Fruit fly (Drosophila melanogaster): ENCODE data around the gene CG5172.

CG5172 gene

dm6 chrX:17209897-17210296 lies 11.3 kb upstream of the CG5172 start, which contains the start of gene CG12995:
Gene CG12995 (minus strand): TSS chrX:17209997.
- TF ChIP-seq CG10348 (GFP tag; IDR thresholded peaks at IDR 0.05) (no peak), D1 (tag; optimal IDR thresholded peaks at IDR 0.05) (no peak), CG9948 (tag; optimal IDR thresholded peaks at IDR 0.05) (no peak), CG34367 (tag; optimal IDR thresholded peaks at IDR 0.05) (no peak), Snoo (tag; optimal IDR thresholded peaks at IDR 0.05) (no peak), CG15710 (tag; optimal IDR thresholded peaks at IDR 0.05) (no peak), CG8159 (tag; optimal IDR thresholded peaks at IDR 0.05) (no peak), CG32121 (GFP tag; IDR thresholded peaks at IDR 0.05) (no peak), CG8301 (tag; optimal IDR thresholded peaks at IDR 0.05) (no peak), Pif1A (GFP tag; optimal IDR thresholded peaks at IDR 0.05) (no peak), CG17806 (tag; optimal IDR thresholded peaks at IDR 0.05) (no peak), CG4496 (GFP tag; IDR thresholded peaks at IDR 0.05) (no peak), rn (GFP tag; IDR thresholded peaks at IDR 0.05) (no peak), Ets98B (GFP tag; IDR thresholded peaks at IDR 0.05) (no peak), CG13204 (GFP tag; optimal IDR thresholded peaks at IDR 0.05) (no peak), EcR (GFP tag; optimal IDR thresholded peaks at IDR 0.05) (no peak), CG12605 (GFP tag; IDR thresholded peaks at IDR 0.05) (no peak), CG14655 (GFP tag; optimal IDR thresholded peaks at IDR 0.05) (no peak), Pif1B (GFP tag; optimal IDR thresholded peaks at IDR 0.05) (no peak), gl (tag; optimal IDR thresholded peaks at IDR 0.05) (no peak)

dm6 chrX:17212007-17212406 lies 9.2 kb upstream of the CG5172 start, which contains the start of gene CG18258:
Gene CG18258 (plus strand): TSS chrX:17212307.
- TF ChIP-seq CG34367 (tag; optimal IDR thresholded peaks at IDR 0.05) = no peak
- TF ChIP-seq CG13204 (GFP tag; optimal IDR thresholded peaks at IDR 0.05) = no peak
- TF ChIP-seq CG12605 (GFP tag; IDR thresholded peaks at IDR 0.05) = no peak
- no peak for TF ChIP-seq CG9948 (tag; optimal IDR thresholded peaks at IDR 0.05)
- TF ChIP-seq rn (GFP tag; IDR thresholded peaks at IDR 0.05) = no peak

dm6 chrX:17215004-17215403 lies 6.2 kb upstream of the CG5172 start, which contains the start of gene CG5162:
Gene CG5162 (plus strand): TSS chrX:17215304.
- no peak for TF ChIP-seq CG13204 (GFP tag; optimal IDR thresholded peaks at IDR 0.05)

dm6 chrX:17218232-17218951 lies 2.9 kb upstream of the CG5172 start, which contains the start of gene CG12998:
Gene CG12998 (plus strand): TSS chrX:17218667.
- TF ChIP-seq fd96Ca (GFP tag; IDR thresholded peaks at IDR 0.05) = peak; percentile 64; the same call in 2 of the 3 replicates
- no peak for TF ChIP-seq CG9948 (tag; optimal IDR thresholded peaks at IDR 0.05)
- TF ChIP-seq CG4496 (GFP tag; IDR thresholded peaks at IDR 0.05) = peak; percentile 65; the same call in 2 of the 3 replicates
- peak; percentile 47 for TF ChIP-seq Ets98B (GFP tag; IDR thresholded peaks at IDR 0.05)
- no peak for TF ChIP-seq CG13204 (GFP tag; optimal IDR thresholded peaks at IDR 0.05)
- 0 out of 2 replicates have a peak, but pooled peaks have one; percentile 11 for TF ChIP-seq CG12605 (GFP tag; IDR thresholded peaks at IDR 0.05)
- peak; percentile 27 for TF ChIP-seq CG8301 (tag; optimal IDR thresholded peaks at IDR 0.05)
- TF ChIP-seq CG14655 (GFP tag; optimal IDR thresholded peaks at IDR 0.05) = peak; percentile 33
- no peak for TF ChIP-seq D1 (tag; optimal IDR thresholded peaks at IDR 0.05)
- peak; percentile 28 for TF ChIP-seq Pif1B (GFP tag; optimal IDR thresholded peaks at IDR 0.05)
- TF ChIP-seq CG8159 (tag; optimal IDR thresholded peaks at IDR 0.05) = peak; percentile 59

- TF ChIP-seq CG13204 (GFP tag; optimal IDR thresholded peaks at IDR 0.05) (no peak), CG17806 (tag; optimal IDR thresholded peaks at IDR 0.05) (no peak), CG15710 (tag; optimal IDR thresholded peaks at IDR 0.05) (no peak), D1 (tag; optimal IDR thresholded peaks at IDR 0.05) (no peak), Pif1B (GFP tag; optimal IDR thresholded peaks at IDR 0.05) (no peak), CG34367 (tag; optimal IDR thresholded peaks at IDR 0.05) (no peak), rn (GFP tag; IDR thresholded peaks at IDR 0.05) (no peak), CG8159 (tag; optimal IDR thresholded peaks at IDR 0.05) (no peak)
These were observed 2.5 kb downstream of the CG5172 start, which contains the start of gene CG34327 for dm6 chrX:17223715-17224114. Gene CG34327 (minus strand): TSS chrX:17223815.

dm6 chrX:17225972-17226680 lies 4.9 kb downstream of the CG5172 start:
- no peak for TF ChIP-seq CG10348 (GFP tag; IDR thresholded peaks at IDR 0.05)
- TF ChIP-seq Ets98B (GFP tag; IDR thresholded peaks at IDR 0.05) = no peak
- no peak for TF ChIP-seq Pif1A (GFP tag; optimal IDR thresholded peaks at IDR 0.05)
- TF ChIP-seq Snoo (tag; optimal IDR thresholded peaks at IDR 0.05) = no peak
- TF ChIP-seq CG12605 (GFP tag; IDR thresholded peaks at IDR 0.05) = no peak
- no peak for TF ChIP-seq CG9948 (tag; optimal IDR thresholded peaks at IDR 0.05)
- no peak for TF ChIP-seq CG32121 (GFP tag; IDR thresholded peaks at IDR 0.05)
- no peak for TF ChIP-seq CG13204 (GFP tag; optimal IDR thresholded peaks at IDR 0.05)
- no peak for TF ChIP-seq gl (tag; optimal IDR thresholded peaks at IDR 0.05)
- TF ChIP-seq Pif1B (GFP tag; optimal IDR thresholded peaks at IDR 0.05) = no peak
- no peak for TF ChIP-seq CG15710 (tag; optimal IDR thresholded peaks at IDR 0.05)

Measured in whole organism, pupa.